Worm (Caenorhabditis elegans) whole organism, early embryonic: ENCODE measurements around the gene T15B7.14.

Experiments used
- ama-1 ChIP-seq: fragments of 150-350 bp; optimal IDR thresholded peaks from 2 replicates; lab custom pipeline; 2014
- ets-7 ChIP-seq: sonication (generic microtip); optimal IDR thresholded peaks from 2 replicates; lab custom pipeline; 2016; ENCODE audit warnings: missing genotype, missing genetic modification characterization, missing compliant biosample characterization
- tbx-11 ChIP-seq: fragments of 200-800 bp; sonication (Bioruptor generic); IDR thresholded peaks from 2 replicates; pipeline ENCODE4 v1.3.6; 2022; ENCODE audit warnings: missing genetic modification characterization, missing compliant biosample characterization

DNA sequence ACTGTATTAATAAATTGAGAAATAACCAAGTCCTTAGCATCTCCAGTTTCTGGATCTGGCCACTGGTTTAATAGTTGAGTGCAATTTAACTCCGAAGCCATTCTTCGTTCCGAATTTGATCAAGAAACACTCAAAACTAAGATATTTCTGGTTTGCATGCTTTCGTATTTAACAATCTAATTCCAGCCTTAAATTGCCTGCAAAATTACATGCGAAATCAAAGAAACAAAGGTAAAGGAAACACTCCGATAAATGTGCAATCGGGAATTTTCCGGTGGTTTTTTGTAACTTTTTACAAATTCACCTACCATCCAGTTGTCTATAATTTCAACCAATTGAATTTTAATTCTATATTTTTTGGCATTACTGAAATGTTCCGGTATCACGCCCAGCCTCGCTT lies 33.3 kb downstream of the T15B7.14 start, which contains the start of gene dmsr-10:
- TF ChIP-seq ets-7 (tag; lab: Kevin White, UChicago) (no peak), tbx-11 (GFP tag; lab: Robert Waterston, UW) (no peak), ama-1 (lab: Kevin White, UChicago) (no peak)
